Fruit fly (Drosophila melanogaster) whole organism, embryonic: ENCODE results near the gene CG43446.

ENCODE experiments used
- CG11093 ChIP-seq: fragments of 200-800 bp; sonication (Bioruptor generic); IDR thresholded peaks from 3 replicates; pipeline ENCODE4 v1.3.6; 2022; ENCODE audit warnings: missing biosample characterization, missing genetic modification characterization
- CG11398 ChIP-seq: fragments of 200-800 bp; sonication (Bioruptor generic); optimal IDR thresholded peaks from 2 replicates; lab custom pipeline; 2016; ENCODE audit warnings: missing biosample characterization, missing genetic modification characterization
- CG12769 ChIP-seq: fragments of 200-800 bp; sonication (Bioruptor generic); optimal IDR thresholded peaks from 2 replicates; lab custom pipeline; 2019; ENCODE audit warnings: missing biosample characterization, mild to moderate bottlenecking, missing genetic modification characterization, moderate library complexity
- CG12942 ChIP-seq: fragments of 200-800 bp; sonication (Bioruptor generic); optimal IDR thresholded peaks from 3 replicates; lab custom pipeline; 2016; ENCODE audit warnings: missing biosample characterization, missing genetic modification characterization
- CG13296 ChIP-seq: fragments of 200-800 bp; sonication (Bioruptor generic); optimal IDR thresholded peaks from 3 replicates; lab custom pipeline; 2018; ENCODE audit warnings: missing biosample characterization, mild to moderate bottlenecking, missing genetic modification characterization
- CG14014 ChIP-seq: fragments of 200-800 bp; sonication (Bioruptor generic); IDR thresholded peaks from 2 replicates; pipeline ENCODE4 v1.3.6; 2022; ENCODE audit warnings: missing biosample characterization, missing genetic modification characterization
- CG14710 ChIP-seq: fragments of 200-800 bp; sonication (Bioruptor generic); optimal IDR thresholded peaks from 3 replicates; lab custom pipeline; 2019; ENCODE audit warnings: missing biosample characterization, mild to moderate bottlenecking, missing genetic modification characterization, moderate library complexity
- CG17612 ChIP-seq: fragments of 200-800 bp; sonication (Bioruptor generic); IDR thresholded peaks from 2 replicates; pipeline ENCODE4 v1.3.6; 2022; ENCODE audit warnings: missing biosample characterization, missing genetic modification characterization
- CG30020 ChIP-seq: fragments of 200-800 bp; optimal IDR thresholded peaks from 2 replicates; lab custom pipeline; 2019; ENCODE audit warnings: missing biosample characterization, mild to moderate bottlenecking, missing genetic modification characterization, moderate library complexity
- CG3281 ChIP-seq: fragments of 200-800 bp; sonication (Bioruptor generic); optimal IDR thresholded peaks from 3 replicates; lab custom pipeline; 2017; ENCODE audit warnings: missing biosample characterization, mild to moderate bottlenecking, missing genetic modification characterization
- CG34224 ChIP-seq: fragments of 200-800 bp; sonication (Bioruptor generic); IDR thresholded peaks from 3 replicates; pipeline ENCODE4 v1.3.6; 2022; ENCODE audit warnings: missing biosample characterization, missing genetic modification characterization; ENCODE audit not compliant: partially characterized antibody
- CG6854 ChIP-seq: fragments of 200-800 bp; sonication (Bioruptor generic); optimal IDR thresholded peaks from 3 replicates; lab custom pipeline; 2017; ENCODE audit warnings: missing biosample characterization, mild to moderate bottlenecking, missing genetic modification characterization
- CG7987 ChIP-seq: fragments of 200-800 bp; sonication (Bioruptor generic); optimal IDR thresholded peaks from 2 replicates; lab custom pipeline; 2018; ENCODE audit warnings: missing biosample characterization, mild to moderate bottlenecking, missing genetic modification characterization, moderate library complexity
- CG8089 ChIP-seq: fragments of 200-800 bp; sonication (Bioruptor generic); optimal IDR thresholded peaks from 3 replicates; lab custom pipeline; 2016; ENCODE audit warnings: missing biosample characterization, missing genetic modification characterization
- CG8290 ChIP-seq, 3 experiments: fragments of 200-800 bp; sonication (Bioruptor generic); optimal IDR thresholded peaks; 2 replicates each; lab custom pipeline; 2016 to 2019; ENCODE audit warnings: missing biosample characterization in 3 of 3, missing genetic modification characterization in 3 of 3, mild to moderate bottlenecking in 2 of 3, moderate library complexity in 1 of 3
- CG9817 ChIP-seq: fragments of 200-800 bp; sonication (Bioruptor generic); optimal IDR thresholded peaks from 2 replicates; lab custom pipeline; 2018; ENCODE audit warnings: missing biosample characterization, mild to moderate bottlenecking, missing genetic modification characterization, moderate library complexity
- Dip2 ChIP-seq: fragments of 200-800 bp; sonication (Bioruptor generic); IDR thresholded peaks from 2 replicates; pipeline ENCODE4 v1.3.6; 2022; ENCODE audit warnings: missing biosample characterization, missing genetic modification characterization
- ERR ChIP-seq: fragments of 200-800 bp; sonication (Bioruptor generic); optimal IDR thresholded peaks from 2 replicates; lab custom pipeline; 2016; ENCODE audit warnings: missing biosample characterization, missing genetic modification characterization
- Hand ChIP-seq: fragments of 200-800 bp; sonication (Bioruptor generic); optimal IDR thresholded peaks from 2 replicates; lab custom pipeline; 2017; ENCODE audit warnings: mild to moderate bottlenecking, missing biosample characterization, missing genetic modification reagents, missing genetic modification characterization
- MTF-1 ChIP-seq: fragments of 200-800 bp; sonication (Bioruptor generic); optimal IDR thresholded peaks from 2 replicates; lab custom pipeline; 2018; ENCODE audit warnings: missing biosample characterization, mild to moderate bottlenecking, missing genetic modification characterization, borderline replicate concordance
- Med ChIP-seq: fragments of 200-800 bp; sonication (Bioruptor generic); peaks from one replicate; lab custom pipeline; 2016; ENCODE audit warnings: missing biosample characterization, missing genetic modification characterization, mild to moderate bottlenecking, inconsistent platforms, moderate library complexity
- NFAT ChIP-seq: fragments of 200-800 bp; sonication (Bioruptor generic); IDR thresholded peaks from 2 replicates; pipeline ENCODE4 v1.3.6; 2022; ENCODE audit warnings: missing biosample characterization, missing genetic modification characterization
- NK7.1 ChIP-seq: fragments of 200-800 bp; sonication (Bioruptor generic); optimal IDR thresholded peaks from 3 replicates; lab custom pipeline; 2016; ENCODE audit warnings: missing biosample characterization, missing genetic modification characterization
- Pdp1 ChIP-seq, 2 experiments: fragments of 200-800 bp; sonication (Bioruptor generic); optimal IDR thresholded peaks; 3 replicates each; lab custom pipeline; 2016; ENCODE audit warnings: missing biosample characterization in 2 of 2, missing genetic modification characterization in 2 of 2, mild to moderate bottlenecking in 1 of 2, moderate library complexity in 1 of 2
- Sox100B ChIP-seq: fragments of 200-800 bp; sonication (Bioruptor generic); optimal IDR thresholded peaks from 3 replicates; lab custom pipeline; 2018; ENCODE audit warnings: missing biosample characterization, mild to moderate bottlenecking, missing genetic modification characterization
- ap ChIP-seq: fragments of 200-800 bp; sonication (Bioruptor generic); IDR thresholded peaks from 2 replicates; pipeline ENCODE4 v1.3.6; 2022; ENCODE audit warnings: missing biosample characterization, missing genetic modification characterization
- ash1 ChIP-seq: fragments of 200-800 bp; sonication (Bioruptor generic); optimal IDR thresholded peaks from 2 replicates; lab custom pipeline; 2018; ENCODE audit warnings: missing biosample characterization, mild to moderate bottlenecking, missing genetic modification characterization
- chinmo ChIP-seq: fragments of 200-800 bp; sonication (Bioruptor generic); IDR thresholded peaks from 4 replicates; pipeline ENCODE4 v1.3.6; 2022; ENCODE audit warnings: missing biosample characterization, missing genetic modification characterization; ENCODE audit not compliant: partially characterized antibody
- crp ChIP-seq, 2 experiments: fragments of 200-800 bp; sonication (Bioruptor generic); optimal IDR thresholded peaks; 2 replicates in 1 of 2; 3 replicates in 1 of 2; lab custom pipeline; 2017; ENCODE audit warnings: missing biosample characterization in 2 of 2, missing genetic modification characterization in 2 of 2, mild to moderate bottlenecking in 1 of 2, moderate library complexity in 1 of 2
- cwo ChIP-seq: fragments of 200-800 bp; sonication (Bioruptor generic); optimal IDR thresholded peaks from 3 replicates; lab custom pipeline; 2017; ENCODE audit warnings: missing biosample characterization, missing genetic modification characterization, mild to moderate bottlenecking, moderate library complexity, missing genetic modification reagents
- dati ChIP-seq: fragments of 200-800 bp; sonication (Bioruptor generic); IDR thresholded peaks from 2 replicates; pipeline ENCODE4 v1.3.6; 2022; ENCODE audit warnings: missing biosample characterization, missing genetic modification characterization
- ems ChIP-seq: fragments of 200-800 bp; sonication (Bioruptor generic); optimal IDR thresholded peaks from 3 replicates; lab custom pipeline; 2016; ENCODE audit warnings: missing biosample characterization, missing genetic modification characterization
- exex ChIP-seq: fragments of 200-800 bp; sonication (Bioruptor generic); optimal IDR thresholded peaks from 4 replicates; lab custom pipeline; 2018; ENCODE audit warnings: missing biosample characterization, mild to moderate bottlenecking, missing genetic modification characterization, moderate library complexity
- gcm2 ChIP-seq: fragments of 200-800 bp; sonication (Bioruptor generic); optimal IDR thresholded peaks from 2 replicates; lab custom pipeline; 2016; ENCODE audit warnings: missing biosample characterization, missing genetic modification characterization
- grn ChIP-seq: fragments of 200-800 bp; sonication (Bioruptor generic); optimal IDR thresholded peaks from 3 replicates; lab custom pipeline; 2017; ENCODE audit warnings: missing biosample characterization, missing genetic modification characterization
- hth ChIP-seq: fragments of >200 bp; optimal IDR thresholded peaks from 2 replicates; lab custom pipeline; 2017; ENCODE audit warnings: inconsistent platforms
- jigr1 ChIP-seq: fragments of 200-800 bp; sonication (Bioruptor generic); IDR thresholded peaks from 3 replicates; pipeline ENCODE4 v1.3.6; 2022; ENCODE audit warnings: missing biosample characterization, missing genetic modification characterization
- lab ChIP-seq: fragments of 200-800 bp; sonication (Bioruptor generic); optimal IDR thresholded peaks from 3 replicates; lab custom pipeline; 2017; ENCODE audit warnings: missing biosample characterization, missing genetic modification characterization, mild to moderate bottlenecking, moderate library complexity, missing genetic modification reagents
- pho ChIP-seq: fragments of 200-800 bp; sonication (Bioruptor generic); optimal IDR thresholded peaks from 2 replicates; lab custom pipeline; 2016; ENCODE audit warnings: missing biosample characterization, missing genetic modification characterization
- sd ChIP-seq: fragments of 200-800 bp; sonication (Bioruptor generic); optimal IDR thresholded peaks from 3 replicates; lab custom pipeline; 2018; ENCODE audit warnings: missing biosample characterization, mild to moderate bottlenecking, missing genetic modification characterization, moderate library complexity
- sens ChIP-seq: fragments of 200-800 bp; sonication (Bioruptor generic); peaks from one replicate; lab custom pipeline; 2016; ENCODE audit warnings: missing biosample characterization, missing genetic modification characterization
- seq ChIP-seq: fragments of 200-800 bp; sonication (Bioruptor generic); IDR thresholded peaks from 2 replicates; pipeline ENCODE4 v1.3.6; 2022; ENCODE audit warnings: missing biosample characterization, missing genetic modification characterization
- sob ChIP-seq: fragments of 200-800 bp; sonication (Bioruptor generic); IDR thresholded peaks from 2 replicates; pipeline ENCODE4 v1.3.6; 2022; ENCODE audit warnings: missing biosample characterization, missing genetic modification characterization
- stwl ChIP-seq: fragments of 200-800 bp; sonication (Bioruptor generic); optimal IDR thresholded peaks from 3 replicates; lab custom pipeline; 2018; ENCODE audit warnings: missing biosample characterization, mild to moderate bottlenecking, missing genetic modification characterization, moderate library complexity
- sug ChIP-seq: fragments of 200-800 bp; optimal IDR thresholded peaks from 2 replicates; lab custom pipeline; 2019; ENCODE audit warnings: missing biosample characterization, mild to moderate bottlenecking, missing genetic modification characterization, moderate library complexity
- tap ChIP-seq: fragments of 200-800 bp; optimal IDR thresholded peaks from 3 replicates; lab custom pipeline; 2019; ENCODE audit warnings: missing biosample characterization, mild to moderate bottlenecking, missing genetic modification characterization, moderate library complexity
- tio ChIP-seq: fragments of 200-800 bp; sonication (Bioruptor generic); optimal IDR thresholded peaks from 2 replicates; lab custom pipeline; 2017; ENCODE audit warnings: missing biosample characterization, missing genetic modification characterization, inconsistent platforms
- z ChIP-seq: fragments of 200-800 bp; sonication (Bioruptor generic); IDR thresholded peaks from 3 replicates; pipeline ENCODE4 v1.3.6; 2022; ENCODE audit warnings: missing biosample characterization, missing genetic modification characterization

Gene CG43446

dm6 chr3R:21015636-21016035, 27.9 kb upstream of the CG43446 start, which contains the start of gene CG5697 (continued):
- TF ChIP-seq MTF-1 (GFP tag; lab: Kevin White, UChicago), result peak; percentile 24
- no peak for TF ChIP-seq Sox100B (GFP tag; lab: Kevin White, UChicago)
- no peak for TF ChIP-seq CG8290 (GFP tag; optimal IDR thresholded peaks at IDR 0.05; lab: Kevin White, UChicago)
- peak in 1 of 2 experiments; percentile 12 for TF ChIP-seq CG8290 (tag; optimal IDR thresholded peaks at IDR 0.05; lab: Kevin White, UChicago)
- peak; percentile 26 for TF ChIP-seq CG13296
- 0 out of 2 replicates have a peak, but pooled peaks have one; percentile 2 for TF ChIP-seq ap
- TF ChIP-seq sob, result peak; percentile 29; the same call in 1 of the 2 replicates
- TF ChIP-seq CG17612 (GFP tag; lab: Robert Waterston, UW), result no peak
- TF ChIP-seq NFAT, result 0 out of 2 replicates have a peak, but pooled peaks have one; percentile 20
- TF ChIP-seq CG14014, result peak; percentile 52; the same call in 1 of the 2 replicates
- no peak for TF ChIP-seq pho (GFP tag; lab: Kevin White, UChicago)
- TF ChIP-seq ash1 (GFP tag; lab: Kevin White, UChicago), result no peak
- TF ChIP-seq lab, result peak; percentile 41
- peak in 1 of 2 experiments; percentile 84 for TF ChIP-seq Pdp1 (GFP tag; optimal IDR thresholded peaks at IDR 0.05; lab: Kevin White, UChicago)
- TF ChIP-seq CG12769, result peak; percentile 31
- peak; percentile 32; the same call in 1 of the 2 replicates for TF ChIP-seq seq

dm6 chr3R:21013780-21014179, 26.0 kb upstream of the CG43446 start:
- TF ChIP-seq ERR (GFP tag; lab: Kevin White, UChicago) (no peak), stwl (tag; lab: Kevin White, UChicago) (peak; percentile 93), Med (GFP tag; lab: Kevin White, UChicago) (peak; percentile 50), NK7.1 (no peak), CG14710 (tag; lab: Kevin White, UChicago) (peak; percentile 73)
- TF ChIP-seq, all 482 proteins: peak for 3

DNA sequence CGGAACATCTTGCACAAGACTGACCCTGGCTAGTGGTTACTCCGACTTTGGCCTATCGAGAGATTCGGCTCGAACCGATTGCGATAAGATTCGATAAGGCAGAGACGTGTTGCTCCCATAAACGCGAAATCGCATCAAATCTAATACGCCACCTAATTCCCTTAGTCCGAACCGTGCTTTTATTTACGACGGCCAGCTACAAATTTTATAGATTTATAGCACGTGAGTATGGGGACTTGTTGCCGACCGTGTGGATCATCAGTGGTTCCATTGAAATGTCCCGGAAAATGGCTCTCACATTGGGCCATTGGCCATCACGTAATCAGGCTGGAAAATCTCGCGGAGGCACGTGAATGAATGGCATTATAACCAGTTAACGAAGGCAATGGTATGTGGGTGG, 19.2 kb upstream of the CG43446 start, which contains the start of gene Alp5:
Gene Alp5 (minus strand): TSS at position 24 of the 400 bp plus-strand sequence.
- TF ChIP-seq z (GFP tag; lab: Robert Waterston, UW) (no peak), gcm2 (GFP tag; lab: Kevin White, UChicago) (no peak), CG11093 (GFP tag; lab: Robert Waterston, UW) (no peak), CG8089 (GFP tag; lab: Kevin White, UChicago) (no peak), sens (GFP tag; lab: Kevin White, UChicago) (no peak), grn (GFP tag; lab: Kevin White, UChicago) (peak; percentile 43), ems (no peak), tio (GFP tag; lab: Kevin White, UChicago) (no peak), CG12942 (GFP tag; lab: Kevin White, UChicago) (no peak), cwo (GFP tag; lab: Kevin White, UChicago) (peak; percentile 89), CG6854 (no peak), crp (GFP tag; optimal IDR thresholded peaks at IDR 0.05; lab: Kevin White, UChicago) (no peak), dati (no peak), CG14014 (no peak), chinmo (GFP tag; lab: Robert Waterston, UW) (0 out of 4 replicates have a peak, but pooled peaks have one; percentile 33), CG3281 (peak; percentile 2), CG7987 (GFP tag; lab: Kevin White, UChicago) (no peak), jigr1 (GFP tag; lab: Robert Waterston, UW) (no peak), Dip2 (GFP tag; lab: Robert Waterston, UW) (no peak), Hand (GFP tag; lab: Kevin White, UChicago) (no peak), CG30020 (tag; lab: Kevin White, UChicago) (no peak), CG11398 (GFP tag; lab: Kevin White, UChicago) (no peak), CG9817 (tag; lab: Kevin White, UChicago) (no peak), sug (peak; percentile 54), tap (tag; lab: Kevin White, UChicago) (no peak), CG34224 (no peak), hth (lab: Kevin White, UChicago) (no peak), exex (tag; lab: Kevin White, UChicago) (peak; percentile 78), sd (tag; lab: Kevin White, UChicago) (peak; percentile 2)
